Fruit fly (Drosophila melanogaster) whole organism, embryonic: Measurements from ENCODE around the gene Set2.

Experiments used
- Atf-2 ChIP-seq: fragments of 200-800 bp; sonication (Bioruptor generic); optimal IDR thresholded peaks from 2 replicates; lab custom pipeline; 2016; ENCODE audit warnings: missing biosample characterization, missing genetic modification characterization
- Bdp1 ChIP-seq: fragments of 200-800 bp; sonication (Bioruptor generic); optimal IDR thresholded peaks from 3 replicates; lab custom pipeline; 2016; ENCODE audit warnings: missing biosample characterization, missing genetic modification characterization
- CG10462 ChIP-seq: fragments of 200-800 bp; sonication (Bioruptor generic); optimal IDR thresholded peaks from 2 replicates; lab custom pipeline; 2016; ENCODE audit warnings: missing biosample characterization, missing genetic modification characterization
- CG11723 ChIP-seq: fragments of 200-800 bp; sonication (Bioruptor generic); optimal IDR thresholded peaks from 2 replicates; lab custom pipeline; 2017; ENCODE audit warnings: missing biosample characterization, mild to moderate bottlenecking, missing genetic modification characterization
- CG12744 ChIP-seq: fragments of 200-800 bp; sonication (Bioruptor generic); optimal IDR thresholded peaks from 2 replicates; lab custom pipeline; 2016; ENCODE audit warnings: missing biosample characterization, missing genetic modification characterization
- CG12769 ChIP-seq: fragments of 200-800 bp; sonication (Bioruptor generic); optimal IDR thresholded peaks from 2 replicates; lab custom pipeline; 2019; ENCODE audit warnings: missing biosample characterization, mild to moderate bottlenecking, missing genetic modification characterization, moderate library complexity
- CG13287 ChIP-seq: fragments of 200-800 bp; sonication (Bioruptor generic); IDR thresholded peaks from 2 replicates; pipeline ENCODE4 v1.3.6; 2022; ENCODE audit warnings: missing biosample characterization, missing genetic modification characterization; ENCODE audit not compliant: partially characterized antibody
- CG17359 ChIP-seq: fragments of 200-800 bp; sonication (Bioruptor generic); optimal IDR thresholded peaks from 3 replicates; lab custom pipeline; 2018; ENCODE audit warnings: missing biosample characterization, mild to moderate bottlenecking, missing genetic modification characterization, moderate library complexity
- CG3847 ChIP-seq: fragments of 200-800 bp; sonication (Bioruptor generic); IDR thresholded peaks from 2 replicates; pipeline ENCODE4 v1.3.6; 2022; ENCODE audit warnings: missing biosample characterization, missing genetic modification characterization
- CG4282 ChIP-seq: fragments of 200-800 bp; sonication (Bioruptor generic); optimal IDR thresholded peaks from 2 replicates; lab custom pipeline; 2016; ENCODE audit warnings: missing biosample characterization, missing genetic modification characterization
- CG4360 ChIP-seq: fragments of 200-800 bp; sonication (Bioruptor generic); IDR thresholded peaks from 2 replicates; pipeline ENCODE4 v1.3.6; 2022; ENCODE audit warnings: missing biosample characterization, missing genetic modification characterization
- CG5245 ChIP-seq: fragments of 200-800 bp; sonication (Bioruptor generic); optimal IDR thresholded peaks from 3 replicates; lab custom pipeline; 2016; ENCODE audit warnings: missing biosample characterization, missing genetic modification characterization
- CG6654 ChIP-seq: fragments of 200-800 bp; sonication (Bioruptor generic); optimal IDR thresholded peaks from 2 replicates; lab custom pipeline; 2017; ENCODE audit warnings: missing biosample characterization, mild to moderate bottlenecking, missing genetic modification characterization
- CG7271 ChIP-seq: fragments of 200-800 bp; sonication (Bioruptor generic); optimal IDR thresholded peaks from 2 replicates; lab custom pipeline; 2018; ENCODE audit warnings: missing biosample characterization, mild to moderate bottlenecking, missing genetic modification characterization, moderate library complexity
- CG8388 ChIP-seq: fragments of 200-800 bp; sonication (Bioruptor generic); optimal IDR thresholded peaks from 2 replicates; lab custom pipeline; 2019; ENCODE audit warnings: missing biosample characterization, mild to moderate bottlenecking, missing genetic modification characterization, moderate library complexity
- CoRest ChIP-seq: fragments of 200-800 bp; sonication (Bioruptor generic); optimal IDR thresholded peaks from 3 replicates; lab custom pipeline; 2018; ENCODE audit warnings: missing biosample characterization, mild to moderate bottlenecking, missing genetic modification characterization, moderate library complexity
- CrebB ChIP-seq: fragments of 200-800 bp; sonication (Bioruptor generic); optimal IDR thresholded peaks from 3 replicates; lab custom pipeline; 2018; ENCODE audit warnings: missing biosample characterization, mild to moderate bottlenecking, missing genetic modification characterization
- D19B ChIP-seq: fragments of 200-800 bp; sonication (Bioruptor generic); optimal IDR thresholded peaks from 2 replicates; lab custom pipeline; 2017; ENCODE audit warnings: missing biosample characterization, mild to moderate bottlenecking, missing genetic modification characterization
- Drgx ChIP-seq: fragments of 200-800 bp; sonication (Bioruptor generic); IDR thresholded peaks from 2 replicates; pipeline ENCODE4 v1.3.6; 2022; ENCODE audit warnings: missing biosample characterization, missing genetic modification characterization
- Elba2 ChIP-seq: fragments of 200-800 bp; sonication (Bioruptor generic); optimal IDR thresholded peaks from 3 replicates; lab custom pipeline; 2016; ENCODE audit warnings: missing biosample characterization, missing genetic modification characterization
- H15 ChIP-seq: fragments of 200-800 bp; sonication (Bioruptor generic); IDR thresholded peaks from 3 replicates; pipeline ENCODE4 v1.3.6; 2022; ENCODE audit warnings: missing biosample characterization, missing genetic modification characterization
- HLH54F ChIP-seq: fragments of 200-800 bp; sonication (Bioruptor generic); optimal IDR thresholded peaks from 3 replicates; lab custom pipeline; 2016; ENCODE audit warnings: missing biosample characterization, missing genetic modification characterization
- Hand ChIP-seq: fragments of 200-800 bp; sonication (Bioruptor generic); optimal IDR thresholded peaks from 2 replicates; lab custom pipeline; 2017; ENCODE audit warnings: mild to moderate bottlenecking, missing biosample characterization, missing genetic modification reagents, missing genetic modification characterization
- Mad ChIP-seq: fragments of 200-800 bp; sonication (Bioruptor generic); optimal IDR thresholded peaks from 2 replicates; lab custom pipeline; 2016; ENCODE audit warnings: missing biosample characterization, missing genetic modification characterization
- Meics ChIP-seq: fragments of 200-800 bp; sonication (Bioruptor generic); optimal IDR thresholded peaks from 2 replicates; lab custom pipeline; 2017; ENCODE audit warnings: missing biosample characterization, mild to moderate bottlenecking, missing genetic modification characterization
- Nf-YB ChIP-seq: fragments of 200-800 bp; sonication (Bioruptor generic); optimal IDR thresholded peaks from 3 replicates; lab custom pipeline; 2019; ENCODE audit warnings: missing biosample characterization, mild to moderate bottlenecking, missing genetic modification characterization, moderate library complexity
- Ravus ChIP-seq: fragments of 200-800 bp; sonication (Bioruptor generic); IDR thresholded peaks from 2 replicates; pipeline ENCODE4 v1.3.6; 2022; ENCODE audit warnings: missing biosample characterization, missing genetic modification characterization
- ato ChIP-seq: fragments of 200-800 bp; sonication (Bioruptor generic); IDR thresholded peaks from 2 replicates; pipeline ENCODE4 v1.3.6; 2022; ENCODE audit warnings: missing biosample characterization, missing genetic modification characterization; ENCODE audit not compliant: partially characterized antibody
- caup ChIP-seq: fragments of 200-800 bp; sonication (Bioruptor generic); optimal IDR thresholded peaks from 3 replicates; lab custom pipeline; 2017; ENCODE audit warnings: missing biosample characterization, mild to moderate bottlenecking, missing genetic modification characterization, moderate library complexity; ENCODE audit not compliant: severe bottlenecking
- dmrt11E ChIP-seq: fragments of 200-800 bp; sonication (Bioruptor generic); optimal IDR thresholded peaks from 3 replicates; lab custom pipeline; 2018; ENCODE audit warnings: missing biosample characterization, mild to moderate bottlenecking, missing genetic modification characterization, moderate library complexity
- eve ChIP-seq, 2 experiments: fragments of >200 bp; optimal IDR thresholded peaks; 2 replicates each; lab custom pipeline; 2017; ENCODE audit warnings: missing biosample characterization in 2 of 2, missing genetic modification characterization in 2 of 2
- gcm2 ChIP-seq: fragments of 200-800 bp; sonication (Bioruptor generic); optimal IDR thresholded peaks from 2 replicates; lab custom pipeline; 2016; ENCODE audit warnings: missing biosample characterization, missing genetic modification characterization
- gem ChIP-seq: fragments of 200-800 bp; sonication (Bioruptor generic); optimal IDR thresholded peaks from 2 replicates; lab custom pipeline; 2019; ENCODE audit warnings: missing biosample characterization, mild to moderate bottlenecking, missing genetic modification characterization, moderate library complexity
- grau ChIP-seq: fragments of 200-800 bp; optimal IDR thresholded peaks from 3 replicates; lab custom pipeline; 2019; ENCODE audit warnings: missing biosample characterization, mild to moderate bottlenecking, missing genetic modification characterization, moderate library complexity
- gt ChIP-seq: fragments of 200-800 bp; sonication (Bioruptor generic); IDR thresholded peaks from 2 replicates; pipeline ENCODE4 v1.3.6; 2022; ENCODE audit warnings: missing biosample characterization, missing genetic modification characterization
- hkb ChIP-seq, 2 experiments: fragments of 200-800 bp in 1 of 2; fragments of >200 bp in 1 of 2; sonication (Bioruptor generic) in 1 of 2; IDR thresholded peaks in 1 of 2; optimal IDR thresholded peaks in 1 of 2; 2 replicates each; pipeline versions ENCODE4 v1.3.6 to Lab custom; 2017 to 2022; ENCODE audit warnings: missing biosample characterization in 1 of 2, missing genetic modification characterization in 1 of 2
- kah ChIP-seq: fragments of 200-800 bp; sonication (Bioruptor generic); optimal IDR thresholded peaks from 2 replicates; lab custom pipeline; 2018; ENCODE audit warnings: missing biosample characterization, mild to moderate bottlenecking, missing genetic modification characterization
- knrl ChIP-seq: fragments of 200-800 bp; sonication (Bioruptor generic); IDR thresholded peaks from 3 replicates; pipeline ENCODE4 v1.3.6; 2022; ENCODE audit warnings: missing biosample characterization, missing genetic modification characterization; ENCODE audit not compliant: partially characterized antibody
- maf-S ChIP-seq: fragments of 200-800 bp; sonication (Bioruptor generic); optimal IDR thresholded peaks from 2 replicates; lab custom pipeline; 2016; ENCODE audit warnings: missing biosample characterization, missing genetic modification characterization
- onecut ChIP-seq: fragments of 200-800 bp; sonication (Bioruptor generic); IDR thresholded peaks from 2 replicates; pipeline ENCODE4 v1.3.6; 2022; ENCODE audit warnings: missing biosample characterization, missing genetic modification characterization
- pita ChIP-seq: fragments of 200-800 bp; sonication (Bioruptor generic); optimal IDR thresholded peaks from 2 replicates; lab custom pipeline; 2017; ENCODE audit warnings: missing biosample characterization, mild to moderate bottlenecking, missing genetic modification characterization
- sens ChIP-seq: fragments of 200-800 bp; sonication (Bioruptor generic); peaks from one replicate; lab custom pipeline; 2016; ENCODE audit warnings: missing biosample characterization, missing genetic modification characterization
- sim ChIP-seq: fragments of 200-800 bp; sonication (Bioruptor generic); IDR thresholded peaks from 2 replicates; pipeline ENCODE4 v1.3.6; 2022; ENCODE audit warnings: missing biosample characterization, missing genetic modification characterization
- slou ChIP-seq: fragments of 200-800 bp; sonication (Bioruptor generic); optimal IDR thresholded peaks from 3 replicates; lab custom pipeline; 2016; ENCODE audit warnings: missing biosample characterization, missing genetic modification characterization
- ssp ChIP-seq: fragments of 200-800 bp; sonication (Bioruptor generic); IDR thresholded peaks from 2 replicates; pipeline ENCODE4 v1.3.6; 2022; ENCODE audit warnings: missing biosample characterization, missing genetic modification characterization
- toy ChIP-seq: fragments of 200-800 bp; sonication (Bioruptor generic); IDR thresholded peaks from 2 replicates; pipeline ENCODE4 v1.3.6; 2022; ENCODE audit warnings: missing biosample characterization, missing genetic modification characterization
- unc-4 ChIP-seq: fragments of 200-800 bp; sonication (Bioruptor generic); IDR thresholded peaks from 2 replicates; pipeline ENCODE4 v1.3.6; 2022; ENCODE audit warnings: missing biosample characterization, missing genetic modification characterization; ENCODE audit not compliant: partially characterized antibody
- wor ChIP-seq: fragments of 200-800 bp; sonication (Bioruptor generic); IDR thresholded peaks from 2 replicates; pipeline ENCODE4 v1.3.6; 2022; ENCODE audit warnings: missing biosample characterization, missing genetic modification characterization
- zfh2 ChIP-seq: fragments of 200-800 bp; sonication (Bioruptor generic); optimal IDR thresholded peaks from 2 replicates; lab custom pipeline; 2016; ENCODE audit warnings: missing biosample characterization, missing genetic modification characterization

Set2 gene

dm6 chrX:13384583-13385342 lies 28.3 kb upstream of the Set2 start, which contains the start of the genes Rbp1-like and Tim9a (continued):
- TF ChIP-seq knrl: peak; percentile 79
- TF ChIP-seq unc-4: peak; percentile 76
- peak; percentile 29 for TF ChIP-seq slou (GFP tag; lab: Kevin White, UChicago)
- peak; percentile 15 for TF ChIP-seq Mad
- peak; percentile 36 for TF ChIP-seq CG7271 (tag; lab: Kevin White, UChicago)
- no peak for TF ChIP-seq HLH54F (GFP tag; lab: Kevin White, UChicago)
- no peak for TF ChIP-seq CG6654
- no peak for TF ChIP-seq Atf-2 (GFP tag; lab: Kevin White, UChicago)
- TF ChIP-seq CG17359 (tag; lab: Kevin White, UChicago): no peak
- TF ChIP-seq CG10462 (GFP tag; lab: Kevin White, UChicago): no peak
- TF ChIP-seq Drgx (GFP tag; lab: Robert Waterston, UW): no peak
- TF ChIP-seq Ravus (GFP tag; lab: Robert Waterston, UW): no peak
- TF ChIP-seq kah (GFP tag; lab: Kevin White, UChicago): no peak
- TF ChIP-seq pita (GFP tag; lab: Kevin White, UChicago): no peak
- no peak for TF ChIP-seq gcm2 (GFP tag; lab: Kevin White, UChicago)
- peak; percentile 37 for TF ChIP-seq caup (GFP tag; lab: Kevin White, UChicago)
- peak; percentile 55 for TF ChIP-seq CG3847 (GFP tag; lab: Robert Waterston, UW)
- peak; percentile 50 for TF ChIP-seq Meics
- TF ChIP-seq CG11723 (GFP tag; lab: Kevin White, UChicago): no peak
- peak; percentile 18 for TF ChIP-seq zfh2
- TF ChIP-seq CG4360: no peak
- peak in 1 of 2 experiments; percentile 79 for TF ChIP-seq eve (GFP tag; optimal IDR thresholded peaks at IDR 0.05; lab: Kevin White, UChicago)
- TF ChIP-seq Bdp1: no peak
- no peak for TF ChIP-seq gt (GFP tag; lab: Robert Waterston, UW)
- peak; percentile 81 for TF ChIP-seq CG13287 (GFP tag; lab: Robert Waterston, UW)
- peak; percentile 10; the same call in 1 of the 2 replicates for TF ChIP-seq ato (GFP tag; lab: Robert Waterston, UW)
- TF ChIP-seq CG12769 (tag; lab: Kevin White, UChicago): no peak
- no peak for TF ChIP-seq Hand
- TF ChIP-seq sens: peak; percentile 46
- no peak for TF ChIP-seq D19B
- TF ChIP-seq onecut (GFP tag; lab: Robert Waterston, UW): no peak
- TF ChIP-seq CG5245: no peak
- TF ChIP-seq CoRest (tag; lab: Kevin White, UChicago): peak; percentile 56
- no peak for TF ChIP-seq CG4282
- peak; percentile 54 for TF ChIP-seq grau (tag; lab: Kevin White, UChicago)
- peak; percentile 41 for TF ChIP-seq Nf-YB (GFP tag; lab: Kevin White, UChicago)
- TF ChIP-seq CG12744 (GFP tag; lab: Kevin White, UChicago): no peak
- peak; percentile 53 for TF ChIP-seq gem (tag; lab: Kevin White, UChicago)
- TF ChIP-seq maf-S (GFP tag; lab: Kevin White, UChicago): no peak
- TF ChIP-seq Elba2 (GFP tag; lab: Kevin White, UChicago): no peak
- no peak for TF ChIP-seq CrebB (tag; lab: Kevin White, UChicago)
- peak; percentile 42; the same call in 1 of the 2 replicates for TF ChIP-seq ssp (GFP tag; lab: Robert Waterston, UW)
- no peak for TF ChIP-seq CG8388 (GFP tag; lab: Kevin White, UChicago)
- TF ChIP-seq sim (GFP tag; lab: Robert Waterston, UW): no peak
- no peak for TF ChIP-seq hkb (optimal IDR thresholded peaks at IDR 0.05; lab: Kevin White, UChicago)
- TF ChIP-seq hkb (GFP tag; IDR thresholded peaks at IDR 0.05; lab: Robert Waterston, UW): no peak
- TF ChIP-seq wor: no peak
- no peak for TF ChIP-seq toy (GFP tag; lab: Robert Waterston, UW)
- peak; percentile 21 for TF ChIP-seq dmrt11E (tag; lab: Kevin White, UChicago)
- TF ChIP-seq H15 (GFP tag; lab: Robert Waterston, UW): no peak
